Fruit fly (Drosophila melanogaster): ENCODE data around the gene Polr3D.

DNA sequence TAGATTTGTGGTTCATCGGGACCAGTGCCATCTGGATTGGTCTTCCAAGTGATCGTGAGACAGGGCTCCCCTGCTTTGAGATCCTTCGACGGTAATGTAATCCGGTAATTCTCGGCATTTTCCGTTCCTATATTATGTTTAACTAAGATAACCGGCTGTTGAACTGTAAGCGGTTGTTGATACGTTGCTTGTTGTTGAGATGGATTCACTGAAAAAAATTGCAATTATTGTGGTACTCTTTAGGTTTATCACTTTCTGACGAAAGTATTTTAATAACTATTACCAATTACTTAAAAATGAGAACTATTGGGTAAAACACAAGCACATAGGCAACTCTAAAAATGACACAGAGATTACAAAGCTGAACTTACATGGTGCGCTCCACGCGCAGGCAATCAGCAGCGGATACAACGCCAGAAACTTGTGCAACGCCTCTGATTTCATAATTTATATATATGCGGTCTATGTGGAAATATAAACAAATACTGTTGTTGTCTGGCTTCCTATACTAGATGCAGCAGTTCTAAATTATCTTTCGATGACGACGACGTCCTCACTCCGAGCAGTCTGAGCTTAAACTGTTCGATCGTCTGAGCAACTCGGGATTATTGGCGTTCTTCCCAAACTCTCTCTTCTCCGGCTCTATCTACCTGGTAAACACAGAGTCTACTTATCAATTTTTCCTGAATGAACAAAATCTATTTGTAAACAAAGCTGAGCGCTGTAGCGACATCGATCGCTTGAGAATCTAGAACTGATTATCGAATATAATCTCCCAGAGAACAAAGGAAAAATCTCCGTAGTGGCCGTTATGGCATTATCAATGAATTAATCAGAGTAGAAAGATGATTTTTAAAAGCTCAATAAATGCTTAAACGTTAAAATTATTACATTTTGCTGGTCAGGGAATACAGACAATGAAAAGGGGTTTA lies 22.4 kb downstream of the Polr3D start, which contains the start of gene CG34253:
- no peak for TF ChIP-seq CG7045 (GFP tag; optimal IDR thresholded peaks at IDR 0.05)
- TF ChIP-seq CG14711 (tag; optimal IDR thresholded peaks at IDR 0.05), result peak; percentile 19
